Worm (Caenorhabditis elegans): Measurements from ENCODE around the gene srsx-12.

srsx-12 gene

DNA sequence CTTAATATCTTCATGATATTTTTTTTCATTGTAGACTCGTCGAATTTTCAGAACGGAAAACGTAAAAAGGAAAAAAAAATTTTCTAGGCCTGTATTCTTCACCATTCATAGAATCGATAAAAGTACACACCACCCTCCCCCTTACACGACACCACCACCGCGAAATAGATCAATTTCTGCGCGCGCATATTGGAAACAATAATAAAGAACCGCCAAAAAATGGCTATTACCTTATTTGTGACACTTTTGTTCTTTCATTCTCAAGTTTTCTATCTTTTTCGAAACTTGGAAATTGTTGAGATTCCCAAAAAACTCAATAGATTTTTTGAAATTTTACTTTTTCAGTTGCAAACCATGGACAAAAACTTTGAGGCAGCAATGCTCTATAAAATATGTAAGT lies 5.6 kb downstream of the srsx-12 start, which contains the start of gene F26G5.1:
TSS of gene F26G5.1 (plus strand) at position 339 of the 400 bp plus-strand sequence.
- TF ChIP-seq lin-32 (GFP tag; optimal IDR thresholded peaks at IDR 0.05), result no peak
- no peak for TF ChIP-seq ceh-83 (GFP tag; optimal IDR thresholded peaks at IDR 0.05)
- no peak for TF ChIP-seq mls-2 (tag; optimal IDR thresholded peaks at IDR 0.05)
- no peak for TF ChIP-seq ztf-11 (tag; optimal IDR thresholded peaks at IDR 0.05)
- no peak for TF ChIP-seq ces-1 (GFP tag; optimal IDR thresholded peaks at IDR 0.05)
- no peak for TF ChIP-seq M03D4.4 (tag; optimal IDR thresholded peaks at IDR 0.05)
- TF ChIP-seq elt-1 (tag; optimal IDR thresholded peaks at IDR 0.05; ENCODE audit: borderline replicate concordance, insufficient read depth), result no peak
- TF ChIP-seq nhr-2 (tag; optimal IDR thresholded peaks at IDR 0.05), result no peak
- no peak for TF ChIP-seq bed-3 (GFP tag; optimal IDR thresholded peaks at IDR 0.05)
- no peak for TF ChIP-seq nhr-237 (tag; optimal IDR thresholded peaks at IDR 0.05)
- no peak for TF ChIP-seq elt-3 (tag; optimal IDR thresholded peaks at IDR 0.05)
- TF ChIP-seq ceh-43 (GFP tag; optimal IDR thresholded peaks at IDR 0.05), result no peak
- TF ChIP-seq unc-39 (tag; optimal IDR thresholded peaks at IDR 0.05), result no peak

DNA sequence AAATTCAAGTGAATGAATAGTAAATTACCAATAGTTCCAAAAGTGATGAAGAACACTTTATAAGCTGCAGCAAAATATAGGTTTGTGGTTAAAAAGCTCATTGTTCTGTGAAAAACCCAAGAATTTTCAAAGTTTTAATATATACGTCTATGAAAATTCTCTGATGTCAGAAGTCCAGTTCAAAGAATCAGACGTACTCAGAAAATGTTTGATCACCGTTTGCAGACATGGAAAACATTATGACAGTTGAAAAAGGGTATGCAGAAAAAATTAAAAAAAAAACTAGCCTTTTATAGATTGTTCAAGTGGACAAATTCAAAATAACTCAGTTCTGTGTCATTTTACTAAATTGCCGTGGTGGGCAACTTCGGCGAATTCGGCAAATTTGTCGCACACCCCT lies 6.1 kb downstream of the srsx-12 start, which contains the start of gene srsx-10:
TSS of gene srsx-10 (minus strand) at position 101 of the 400 bp plus-strand sequence.
- TF ChIP-seq unc-120 (tag; optimal IDR thresholded peaks at IDR 0.05; ENCODE audit: poor library complexity, severe bottlenecking) (no peak), nhr-2 (tag; optimal IDR thresholded peaks at IDR 0.05) (no peak), nhr-76 (tag; optimal IDR thresholded peaks at IDR 0.05) (no peak), hlh-1 (tag; optimal IDR thresholded peaks at IDR 0.05) (no peak), ceh-39 (tag; optimal IDR thresholded peaks at IDR 0.05) (no peak), nhr-237 (tag; optimal IDR thresholded peaks at IDR 0.05) (no peak), M03D4.4 (tag; optimal IDR thresholded peaks at IDR 0.05) (no peak), ham-2 (GFP tag; optimal IDR thresholded peaks at IDR 0.05) (no peak), bed-3 (GFP tag; optimal IDR thresholded peaks at IDR 0.05) (no peak), ceh-83 (GFP tag; optimal IDR thresholded peaks at IDR 0.05) (no peak), mls-2 (tag; optimal IDR thresholded peaks at IDR 0.05) (no peak), mab-5 (tag; optimal IDR thresholded peaks at IDR 0.05) (no peak), sptf-1 (tag; optimal IDR thresholded peaks at IDR 0.05) (no peak), lin-32 (GFP tag; optimal IDR thresholded peaks at IDR 0.05) (no peak), blmp-1 (tag; optimal IDR thresholded peaks at IDR 0.05) (no peak)

ce11 chrV:4972943-4973342 lies 7.8 kb downstream of the srsx-12 start, which contains the start of gene srsx-9:
Gene srsx-9 (minus strand): TSS chrV:4973043.
- TF ChIP-seq pha-4 (tag; optimal IDR thresholded peaks at IDR 0.05) (no peak), zip-8 (tag; optimal IDR thresholded peaks at IDR 0.05) (no peak), flh-1 (GFP tag; optimal IDR thresholded peaks at IDR 0.05) (no peak), unc-39 (tag; optimal IDR thresholded peaks at IDR 0.05) (no peak)

ce11 chrV:4969503-4969902 lies 11.3 kb downstream of the srsx-12 start:
- TF ChIP-seq mls-2 (tag; optimal IDR thresholded peaks at IDR 0.05) (no peak), nhr-237 (tag; optimal IDR thresholded peaks at IDR 0.05) (no peak), nhr-2 (tag; optimal IDR thresholded peaks at IDR 0.05) (no peak), blmp-1 (tag; optimal IDR thresholded peaks at IDR 0.05) (no peak), hlh-1 (tag; optimal IDR thresholded peaks at IDR 0.05) (no peak), unc-62 (GFP tag; optimal IDR thresholded peaks at IDR 0.05) (no peak), mep-1 (tag; optimal IDR thresholded peaks at IDR 0.05) (no peak), sptf-1 (tag; optimal IDR thresholded peaks at IDR 0.05) (no peak), ceh-83 (GFP tag; optimal IDR thresholded peaks at IDR 0.05) (no peak), ceh-39 (tag; optimal IDR thresholded peaks at IDR 0.05) (no peak), unc-120 (tag; optimal IDR thresholded peaks at IDR 0.05; ENCODE audit: poor library complexity, severe bottlenecking) (no peak), lin-32 (GFP tag; optimal IDR thresholded peaks at IDR 0.05) (no peak), nhr-12 (tag; optimal IDR thresholded peaks at IDR 0.05) (no peak), nhr-76 (tag; optimal IDR thresholded peaks at IDR 0.05) (no peak), sem-2 (GFP tag; optimal IDR thresholded peaks at IDR 0.05) (no peak), zip-8 (tag; optimal IDR thresholded peaks at IDR 0.05) (no peak), drap-1 (GFP tag; optimal IDR thresholded peaks at IDR 0.05) (no peak)

DNA sequence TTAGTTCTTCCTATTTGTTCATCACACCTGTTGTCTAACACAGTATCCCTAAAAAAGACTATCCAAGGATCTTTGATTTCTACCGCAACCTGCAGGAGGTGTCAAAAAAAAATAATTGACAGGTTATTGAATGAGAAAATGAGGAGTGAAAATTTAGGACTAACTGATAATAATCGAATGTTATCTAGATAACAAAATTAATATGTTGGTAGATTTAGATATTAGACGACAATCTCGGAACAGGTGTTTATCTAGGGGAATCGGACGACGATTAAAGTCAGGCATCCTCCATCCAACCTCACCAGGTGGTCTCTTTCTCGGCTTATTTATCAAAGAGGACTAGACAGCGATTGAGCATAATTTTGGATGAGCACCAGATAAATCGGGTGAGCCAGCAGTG lies 12.0 kb downstream of the srsx-12 start:
- peak; percentile 39 for TF ChIP-seq hlh-1 (tag; optimal IDR thresholded peaks at IDR 0.05)
- no peak for TF ChIP-seq nhr-12 (tag; optimal IDR thresholded peaks at IDR 0.05)
- no peak for TF ChIP-seq pha-4 (tag; optimal IDR thresholded peaks at IDR 0.05)
- TF ChIP-seq ham-2 (GFP tag; optimal IDR thresholded peaks at IDR 0.05), result no peak
- no peak for TF ChIP-seq ceh-83 (GFP tag; optimal IDR thresholded peaks at IDR 0.05)
- no peak for TF ChIP-seq ceh-43 (GFP tag; optimal IDR thresholded peaks at IDR 0.05)
- peak; percentile 45 for TF ChIP-seq lin-32 (GFP tag; optimal IDR thresholded peaks at IDR 0.05)
- TF ChIP-seq snpc-4 (tag; optimal IDR thresholded peaks at IDR 0.05), result no peak
- no peak for TF ChIP-seq drap-1 (GFP tag; optimal IDR thresholded peaks at IDR 0.05)
- TF ChIP-seq elt-1 (tag; optimal IDR thresholded peaks at IDR 0.05; ENCODE audit: borderline replicate concordance, insufficient read depth), result peak; percentile 97
- TF ChIP-seq nhr-2 (tag; optimal IDR thresholded peaks at IDR 0.05), result peak; percentile 47
- TF ChIP-seq unc-39 (tag; optimal IDR thresholded peaks at IDR 0.05), result no peak

Measured in whole organism, mixed stage, embryonic.